Worm (Caenorhabditis elegans): ENCODE measurements around the gene C29G2.3.

ce11 chrV:2601817-2602216 lies 21.1 kb downstream of the C29G2.3 start:
- no peak for TF ChIP-seq dox-1 (GFP tag; IDR thresholded peaks at IDR 0.05)
- 0 out of 2 replicates have a peak, but pooled peaks have one; percentile 15 for TF ChIP-seq Y79H2A.3 (GFP tag; conservative IDR thresholded peaks at IDR 0.05)
- TF ChIP-seq unc-62 (GFP tag; optimal IDR thresholded peaks at IDR 0.05): no peak
- TF ChIP-seq F39B2.1 (GFP tag; IDR thresholded peaks at IDR 0.05): no peak
- TF ChIP-seq B0336.3 (GFP tag; IDR thresholded peaks at IDR 0.05): no peak
- no peak for TF ChIP-seq F49E8.2 (tag; optimal IDR thresholded peaks at IDR 0.05; ENCODE audit: insufficient read depth)
- TF ChIP-seq F37B4.10 (GFP tag; IDR thresholded peaks at IDR 0.05): no peak
- TF ChIP-seq snpc-4 (GFP tag; optimal IDR thresholded peaks at IDR 0.05): no peak
- no peak for TF ChIP-seq snpc-4 (tag; optimal IDR thresholded peaks at IDR 0.05)
- no peak for TF ChIP-seq bed-2 (GFP tag; IDR thresholded peaks at IDR 0.05)
- TF ChIP-seq akir-1 (GFP tag; optimal IDR thresholded peaks at IDR 0.05): no peak
- no peak for TF ChIP-seq attf-6 (GFP tag; IDR thresholded peaks at IDR 0.05)
- peak; percentile 79; the same call in 1 of the 2 replicates for TF ChIP-seq ztf-25 (GFP tag; IDR thresholded peaks at IDR 0.05)
